Fruit fly (Drosophila melanogaster) whole organism, embryonic: ENCODE measurements around the gene Atat.
A peak's percentile ranks its signal among the peaks of the same experiment; 100 is the strongest.

Source experiments
- Aef1 ChIP-seq: fragments of 200-800 bp; sonication (Bioruptor generic); IDR thresholded peaks from 3 replicates; pipeline ENCODE4 v1.3.6; 2022; ENCODE audit warnings: missing biosample characterization, missing genetic modification characterization
- CG10321 ChIP-seq: fragments of 200-800 bp; sonication (Bioruptor generic); IDR thresholded peaks from 2 replicates; pipeline ENCODE4 v1.3.6; 2022; ENCODE audit warnings: missing biosample characterization, missing genetic modification characterization
- CG12219 ChIP-seq: fragments of 200-800 bp; sonication (Bioruptor generic); optimal IDR thresholded peaks from 3 replicates; lab custom pipeline; 2018; ENCODE audit warnings: missing biosample characterization, mild to moderate bottlenecking, missing genetic modification characterization
- CG15011 ChIP-seq: fragments of 200-800 bp; sonication (Bioruptor generic); optimal IDR thresholded peaks from 3 replicates; lab custom pipeline; 2018; ENCODE audit warnings: missing biosample characterization, mild to moderate bottlenecking, missing genetic modification characterization
- CG1529 ChIP-seq: fragments of 200-800 bp; sonication (Bioruptor generic); optimal IDR thresholded peaks from 3 replicates; lab custom pipeline; 2018; ENCODE audit warnings: missing biosample characterization, missing genetic modification characterization
- CG16863 ChIP-seq: fragments of 200-800 bp; sonication (Bioruptor generic); optimal IDR thresholded peaks from 3 replicates; lab custom pipeline; 2016; ENCODE audit warnings: missing biosample characterization, missing genetic modification characterization
- CG17568 ChIP-seq: fragments of 200-800 bp; sonication (Bioruptor generic); optimal IDR thresholded peaks from 2 replicates; lab custom pipeline; 2018; ENCODE audit warnings: missing biosample characterization, mild to moderate bottlenecking, missing genetic modification characterization, moderate library complexity
- CG2120 ChIP-seq: fragments of 200-800 bp; sonication (Bioruptor generic); optimal IDR thresholded peaks from 3 replicates; lab custom pipeline; 2016; ENCODE audit warnings: missing biosample characterization, missing genetic modification characterization
- CG2202 ChIP-seq: fragments of 200-800 bp; sonication (Bioruptor generic); optimal IDR thresholded peaks from 2 replicates; lab custom pipeline; 2018; ENCODE audit warnings: missing biosample characterization, mild to moderate bottlenecking, missing genetic modification characterization
- CG3281 ChIP-seq: fragments of 200-800 bp; sonication (Bioruptor generic); optimal IDR thresholded peaks from 3 replicates; lab custom pipeline; 2017; ENCODE audit warnings: missing biosample characterization, mild to moderate bottlenecking, missing genetic modification characterization
- CG34376 ChIP-seq: fragments of 200-800 bp; sonication (Bioruptor generic); optimal IDR thresholded peaks from 2 replicates; lab custom pipeline; 2018; ENCODE audit warnings: missing biosample characterization, mild to moderate bottlenecking, missing genetic modification characterization
- CG3847 ChIP-seq: fragments of 200-800 bp; sonication (Bioruptor generic); IDR thresholded peaks from 2 replicates; pipeline ENCODE4 v1.3.6; 2022; ENCODE audit warnings: missing biosample characterization, missing genetic modification characterization
- CG4730 ChIP-seq: fragments of 200-800 bp; sonication (Bioruptor generic); IDR thresholded peaks from 2 replicates; pipeline ENCODE4 v1.3.6; 2022; ENCODE audit warnings: missing biosample characterization, missing genetic modification characterization
- CG7372 ChIP-seq: fragments of 200-800 bp; sonication (Bioruptor generic); IDR thresholded peaks from 2 replicates; pipeline ENCODE4 v1.3.6; 2022; ENCODE audit warnings: missing biosample characterization, missing genetic modification characterization
- CG8281 ChIP-seq: fragments of 200-800 bp; sonication (Bioruptor generic); optimal IDR thresholded peaks from 2 replicates; lab custom pipeline; 2018; ENCODE audit warnings: missing biosample characterization, mild to moderate bottlenecking, missing genetic modification characterization, moderate library complexity
- Chrac-16 ChIP-seq: fragments of 200-800 bp; sonication (Bioruptor generic); optimal IDR thresholded peaks from 3 replicates; lab custom pipeline; 2016; ENCODE audit warnings: missing biosample characterization, missing genetic modification characterization
- CrebB ChIP-seq: fragments of 200-800 bp; sonication (Bioruptor generic); optimal IDR thresholded peaks from 3 replicates; lab custom pipeline; 2018; ENCODE audit warnings: missing biosample characterization, mild to moderate bottlenecking, missing genetic modification characterization
- Dfd ChIP-seq, 2 experiments: fragments of >200 bp; optimal IDR thresholded peaks; 2 replicates each; lab custom pipeline; 2017; ENCODE audit warnings: missing biosample characterization in 2 of 2, missing genetic modification characterization in 2 of 2
- Dp ChIP-seq: fragments of 200-800 bp; sonication (Bioruptor generic); optimal IDR thresholded peaks from 2 replicates; lab custom pipeline; 2018; ENCODE audit warnings: missing biosample characterization, mild to moderate bottlenecking, missing genetic modification characterization, moderate library complexity
- E2f1 ChIP-seq: fragments of 200-800 bp; sonication (Bioruptor generic); IDR thresholded peaks from 2 replicates; pipeline ENCODE4 v1.3.6; 2022; ENCODE audit warnings: missing biosample characterization, missing genetic modification characterization
- Fer1 ChIP-seq: fragments of 200-800 bp; sonication (Bioruptor generic); optimal IDR thresholded peaks from 2 replicates; lab custom pipeline; 2017; ENCODE audit warnings: missing biosample characterization, mild to moderate bottlenecking, missing genetic modification characterization
- Gsc ChIP-seq: fragments of 200-800 bp; sonication (Bioruptor generic); IDR thresholded peaks from 2 replicates; pipeline ENCODE4 v1.3.6; 2022; ENCODE audit warnings: missing biosample characterization, missing genetic modification characterization
- Kr ChIP-seq: fragments of 200-800 bp; sonication (Bioruptor generic); optimal IDR thresholded peaks from 2 replicates; lab custom pipeline; 2017; ENCODE audit warnings: missing biosample characterization, mild to moderate bottlenecking, missing genetic modification characterization
- Lhr ChIP-seq: fragments of 200-800 bp; sonication (Bioruptor generic); optimal IDR thresholded peaks from 3 replicates; lab custom pipeline; 2017; ENCODE audit warnings: mild to moderate bottlenecking, missing biosample characterization, missing genetic modification reagents, missing genetic modification characterization
- Nf-YC ChIP-seq: fragments of 200-800 bp; optimal IDR thresholded peaks from 3 replicates; lab custom pipeline; 2019; ENCODE audit warnings: missing biosample characterization, mild to moderate bottlenecking, missing genetic modification characterization, moderate library complexity
- NfI ChIP-seq: fragments of 200-800 bp; sonication (Bioruptor generic); optimal IDR thresholded peaks from 3 replicates; lab custom pipeline; 2018; ENCODE audit warnings: missing biosample characterization, mild to moderate bottlenecking, missing genetic modification characterization, moderate library complexity
- PHDP ChIP-seq: fragments of 200-800 bp; sonication (Bioruptor generic); optimal IDR thresholded peaks from 3 replicates; lab custom pipeline; 2018; ENCODE audit warnings: missing biosample characterization, mild to moderate bottlenecking, missing genetic modification characterization, moderate library complexity
- Ravus ChIP-seq: fragments of 200-800 bp; sonication (Bioruptor generic); IDR thresholded peaks from 2 replicates; pipeline ENCODE4 v1.3.6; 2022; ENCODE audit warnings: missing biosample characterization, missing genetic modification characterization
- Rfx ChIP-seq: fragments of 200-800 bp; sonication (Bioruptor generic); IDR thresholded peaks from 2 replicates; pipeline ENCODE4 v1.3.6; 2022; ENCODE audit warnings: missing biosample characterization, missing genetic modification characterization
- Rx ChIP-seq: fragments of 200-800 bp; sonication (Bioruptor generic); IDR thresholded peaks from 2 replicates; pipeline ENCODE4 v1.3.6; 2022; ENCODE audit warnings: missing biosample characterization, missing genetic modification characterization
- Sox100B ChIP-seq: fragments of 200-800 bp; sonication (Bioruptor generic); optimal IDR thresholded peaks from 3 replicates; lab custom pipeline; 2018; ENCODE audit warnings: missing biosample characterization, mild to moderate bottlenecking, missing genetic modification characterization
- Spps ChIP-seq: fragments of 200-800 bp; sonication (Bioruptor generic); optimal IDR thresholded peaks from 2 replicates; lab custom pipeline; 2018; ENCODE audit warnings: missing biosample characterization, mild to moderate bottlenecking, missing genetic modification characterization
- amos ChIP-seq: fragments of 200-800 bp; sonication (Bioruptor generic); IDR thresholded peaks from 2 replicates; pipeline ENCODE4 v1.3.6; 2022; ENCODE audit warnings: missing biosample characterization, missing genetic modification characterization; ENCODE audit not compliant: partially characterized antibody
- caup ChIP-seq: fragments of 200-800 bp; sonication (Bioruptor generic); optimal IDR thresholded peaks from 3 replicates; lab custom pipeline; 2017; ENCODE audit warnings: missing biosample characterization, mild to moderate bottlenecking, missing genetic modification characterization, moderate library complexity; ENCODE audit not compliant: severe bottlenecking
- dati ChIP-seq: fragments of 200-800 bp; sonication (Bioruptor generic); IDR thresholded peaks from 2 replicates; pipeline ENCODE4 v1.3.6; 2022; ENCODE audit warnings: missing biosample characterization, missing genetic modification characterization
- dm ChIP-seq: fragments of 200-800 bp; sonication (Bioruptor generic); optimal IDR thresholded peaks from 3 replicates; lab custom pipeline; 2016; ENCODE audit warnings: missing biosample characterization, missing genetic modification characterization
- ems ChIP-seq: fragments of 200-800 bp; sonication (Bioruptor generic); optimal IDR thresholded peaks from 3 replicates; lab custom pipeline; 2016; ENCODE audit warnings: missing biosample characterization, missing genetic modification characterization
- org-1 ChIP-seq: fragments of 200-800 bp; sonication (Bioruptor generic); optimal IDR thresholded peaks from 2 replicates; lab custom pipeline; 2017; ENCODE audit warnings: missing biosample characterization, missing genetic modification characterization
- peb ChIP-seq: fragments of 200-800 bp; sonication (Bioruptor generic); IDR thresholded peaks from 2 replicates; pipeline ENCODE4 v1.3.6; 2022; ENCODE audit warnings: missing biosample characterization, missing genetic modification characterization
- run ChIP-seq: fragments of 200-800 bp; sonication (Bioruptor generic); optimal IDR thresholded peaks from 3 replicates; lab custom pipeline; 2018; ENCODE audit warnings: missing biosample characterization, mild to moderate bottlenecking, missing genetic modification characterization
- shn ChIP-seq: fragments of 200-800 bp; sonication (Bioruptor generic); optimal IDR thresholded peaks from 3 replicates; lab custom pipeline; 2016; ENCODE audit warnings: missing biosample characterization, missing genetic modification characterization
- slp2 ChIP-seq: fragments of 200-800 bp; sonication (Bioruptor generic); optimal IDR thresholded peaks from 2 replicates; lab custom pipeline; 2016; ENCODE audit warnings: missing biosample characterization, missing genetic modification characterization
- sqz ChIP-seq: fragments of 200-800 bp; sonication (Bioruptor generic); optimal IDR thresholded peaks from 3 replicates; lab custom pipeline; 2018; ENCODE audit warnings: missing biosample characterization, mild to moderate bottlenecking, missing genetic modification characterization
- sug ChIP-seq: fragments of 200-800 bp; optimal IDR thresholded peaks from 2 replicates; lab custom pipeline; 2019; ENCODE audit warnings: missing biosample characterization, mild to moderate bottlenecking, missing genetic modification characterization, moderate library complexity
- tna ChIP-seq: fragments of 200-800 bp; sonication (Bioruptor generic); IDR thresholded peaks from 2 replicates; pipeline ENCODE4 v1.3.6; 2022; ENCODE audit warnings: missing biosample characterization, missing genetic modification characterization; ENCODE audit not compliant: partially characterized antibody
- trem ChIP-seq: fragments of 200-800 bp; optimal IDR thresholded peaks from 3 replicates; lab custom pipeline; 2019; ENCODE audit warnings: missing biosample characterization, mild to moderate bottlenecking, missing genetic modification characterization, moderate library complexity
- trh ChIP-seq: fragments of 200-800 bp; sonication (Bioruptor generic); optimal IDR thresholded peaks from 2 replicates; lab custom pipeline; 2016; ENCODE audit warnings: missing biosample characterization, missing genetic modification characterization
- unc-4 ChIP-seq: fragments of 200-800 bp; sonication (Bioruptor generic); IDR thresholded peaks from 2 replicates; pipeline ENCODE4 v1.3.6; 2022; ENCODE audit warnings: missing biosample characterization, missing genetic modification characterization; ENCODE audit not compliant: partially characterized antibody
- unpg ChIP-seq: fragments of 200-800 bp; sonication (Bioruptor generic); optimal IDR thresholded peaks from 3 replicates; lab custom pipeline; 2018; ENCODE audit warnings: missing biosample characterization, mild to moderate bottlenecking, missing genetic modification characterization, moderate library complexity
- vvl ChIP-seq: fragments of 200-800 bp; sonication (Bioruptor generic); IDR thresholded peaks from 2 replicates; pipeline ENCODE4 v1.3.6; 2022; ENCODE audit warnings: missing biosample characterization, missing genetic modification characterization

Gene Atat

dm6 chr3L:9451522-9452118 lies 25.1 kb upstream of the Atat start, which contains the start of the genes CG3448 and ghi (continued):
- peak; percentile 15 for TF ChIP-seq dm (GFP tag; lab: Kevin White, UChicago)
- TF ChIP-seq NfI (GFP tag; lab: Kevin White, UChicago), result peak; percentile 35
- peak; percentile 84 for TF ChIP-seq trem (tag; lab: Kevin White, UChicago)
- TF ChIP-seq sug (tag; lab: Kevin White, UChicago), result peak; percentile 23
- TF ChIP-seq caup, result peak; percentile 33
- TF ChIP-seq org-1 (GFP tag; lab: Kevin White, UChicago), result no peak
- peak; percentile 70 for TF ChIP-seq CG2120 (GFP tag; lab: Kevin White, UChicago)
- TF ChIP-seq vvl (GFP tag; lab: Robert Waterston, UW), result peak; percentile 55
- TF ChIP-seq PHDP (tag; lab: Kevin White, UChicago), result peak; percentile 54
- TF ChIP-seq Kr (GFP tag; lab: Kevin White, UChicago), result peak; percentile 91
- TF ChIP-seq CG17568 (GFP tag; lab: Kevin White, UChicago), result no peak
- peak; percentile 58 for TF ChIP-seq Aef1 (GFP tag; lab: Robert Waterston, UW)
- TF ChIP-seq sqz, result peak; percentile 55
- peak; percentile 54 for TF ChIP-seq Spps (tag; lab: Kevin White, UChicago)
- no peak for TF ChIP-seq CG1529
- no peak for TF ChIP-seq CG2202 (tag; lab: Kevin White, UChicago)
- TF ChIP-seq CG12219 (GFP tag; lab: Kevin White, UChicago), result no peak
- peak; percentile 15; the same call in 1 of the 2 replicates for TF ChIP-seq E2f1 (GFP tag; lab: Robert Waterston, UW)
- TF ChIP-seq Rfx (GFP tag; lab: Robert Waterston, UW), result peak; percentile 64
- no peak for TF ChIP-seq dati (GFP tag; lab: Robert Waterston, UW)
- peak; percentile 49; the same call in 1 of the 2 replicates for TF ChIP-seq CG3847
- TF ChIP-seq CG10321 (GFP tag; lab: Robert Waterston, UW), result no peak
- TF ChIP-seq Nf-YC (tag; lab: Kevin White, UChicago), result peak; percentile 77
- TF ChIP-seq Dfd (GFP tag; optimal IDR thresholded peaks at IDR 0.05; lab: Kevin White, UChicago), result no peak
- TF ChIP-seq shn, result no peak
- TF ChIP-seq CG8281 (tag; lab: Kevin White, UChicago), result peak; percentile 26
- peak; percentile 68 for TF ChIP-seq CG3281
- peak; percentile 61 for TF ChIP-seq CG34376 (GFP tag; lab: Kevin White, UChicago)
- TF ChIP-seq peb (GFP tag; lab: Robert Waterston, UW), result 0 out of 2 replicates have a peak, but pooled peaks have one; percentile 40
- peak; percentile 82 for TF ChIP-seq Fer1 (GFP tag; lab: Kevin White, UChicago)
- TF ChIP-seq Sox100B (GFP tag; lab: Kevin White, UChicago), result peak; percentile 65
- peak; percentile 1 for TF ChIP-seq CG16863 (GFP tag; lab: Kevin White, UChicago)
- no peak for TF ChIP-seq Chrac-16 (GFP tag; lab: Kevin White, UChicago)
- TF ChIP-seq run (tag; lab: Kevin White, UChicago), result no peak
- peak; percentile 68 for TF ChIP-seq CG7372 (GFP tag; lab: Robert Waterston, UW)
- TF ChIP-seq unc-4 (GFP tag; lab: Robert Waterston, UW), result peak; percentile 70
- no peak for TF ChIP-seq slp2
- TF ChIP-seq Lhr, result peak; percentile 13
- TF ChIP-seq Dp (GFP tag; lab: Kevin White, UChicago), result peak; percentile 61
- TF ChIP-seq Rx, result peak; percentile 22; the same call in 1 of the 2 replicates
- TF ChIP-seq amos (GFP tag; lab: Robert Waterston, UW), result peak; percentile 73; the same call in 1 of the 2 replicates
- no peak for TF ChIP-seq Ravus (GFP tag; lab: Robert Waterston, UW)
- no peak for TF ChIP-seq CrebB (tag; lab: Kevin White, UChicago)
- no peak for TF ChIP-seq trh
- TF ChIP-seq ems (GFP tag; lab: Kevin White, UChicago), result peak; percentile 52
- TF ChIP-seq Gsc (GFP tag; lab: Robert Waterston, UW), result no peak
- TF ChIP-seq CG4730 (GFP tag; lab: Robert Waterston, UW), result 0 out of 2 replicates have a peak, but pooled peaks have one; percentile 41
- TF ChIP-seq CG15011, result peak; percentile 51
- peak; percentile 62 for TF ChIP-seq unpg (GFP tag; lab: Kevin White, UChicago)
- peak; percentile 45; the same call in 1 of the 2 replicates for TF ChIP-seq tna (GFP tag; lab: Robert Waterston, UW)
